Worm (Caenorhabditis elegans) whole organism, L4 larva: ENCODE data around the gene F46B3.14.

Experiments
- ama-1 ChIP-seq: fragments of 150-350 bp; optimal IDR thresholded peaks from 2 replicates; lab custom pipeline; 2014; ENCODE audit warnings: inconsistent platforms, mixed read lengths
- cey-2 ChIP-seq: sonication (generic microtip); optimal IDR thresholded peaks from 3 replicates; lab custom pipeline; 2017; ENCODE audit warnings: missing genetic modification characterization, mild to moderate bottlenecking, missing compliant biosample characterization, antibody characterized with exemption, borderline replicate concordance; ENCODE audit not compliant: insufficient read depth
- fkh-10 ChIP-seq: fragments of 150-350 bp; optimal IDR thresholded peaks from 2 replicates; lab custom pipeline; 2014; ENCODE audit warnings: missing biosample characterization, missing genetic modification reagents, missing genetic modification characterization
- lim-7 ChIP-seq: fragments of 200-800 bp; sonication (Bioruptor generic); IDR thresholded peaks from 2 replicates; pipeline ENCODE4 v1.3.6; 2022; ENCODE audit warnings: missing genetic modification characterization, missing compliant biosample characterization
- lsy-2 ChIP-seq, 2 experiments: fragments of 150-350 bp in 1 of 2; sonication (generic microtip) in 1 of 2; optimal IDR thresholded peaks; 2 replicates each; lab custom pipeline; 2014 to 2017; ENCODE audit warnings: missing biosample characterization in 2 of 2, missing genetic modification characterization in 2 of 2
- nhr-10 ChIP-seq: fragments of 150-350 bp; optimal IDR thresholded peaks from 2 replicates; lab custom pipeline; 2014; ENCODE audit warnings: missing biosample characterization, missing genetic modification characterization
- nhr-111 ChIP-seq: fragments of 200-800 bp; sonication (Bioruptor generic); optimal IDR thresholded peaks from 2 replicates; lab custom pipeline; 2018; ENCODE audit warnings: mild to moderate bottlenecking, missing genetic modification characterization, missing compliant biosample characterization
- nhr-42 ChIP-seq: fragments of 200-800 bp; sonication (Bioruptor generic); IDR thresholded peaks from 2 replicates; pipeline ENCODE4 v1.3.6; 2022; ENCODE audit warnings: missing genetic modification characterization, missing compliant biosample characterization
- sdz-12 ChIP-seq: fragments of 200-800 bp; sonication (Bioruptor generic); optimal IDR thresholded peaks from 2 replicates; lab custom pipeline; 2018; ENCODE audit warnings: mild to moderate bottlenecking, missing genetic modification characterization, missing compliant biosample characterization
- snpc-4 ChIP-seq: fragments of 150-350 bp; optimal IDR thresholded peaks from 2 replicates; lab custom pipeline; 2014; ENCODE audit warnings: missing biosample characterization, missing genetic modification characterization
- tag-97 ChIP-seq: fragments of 200-800 bp; sonication (Bioruptor generic); IDR thresholded peaks from 2 replicates; pipeline ENCODE4 v1.3.6; 2022; ENCODE audit warnings: missing genetic modification characterization, missing compliant biosample characterization

- TF ChIP-seq nhr-42 (GFP tag; lab: Robert Waterston, UW) (no peak), sdz-12 (GFP tag; lab: Kevin White, UChicago) (no peak), tag-97 (no peak), lsy-2 (tag; optimal IDR thresholded peaks at IDR 0.05; lab: Kevin White, UChicago) (no peak), lim-7 (GFP tag; lab: Robert Waterston, UW) (no peak), fkh-10 (no peak), ama-1 (lab: Kevin White, UChicago) (no peak), nhr-111 (GFP tag; lab: Kevin White, UChicago) (no peak), cey-2 (tag; lab: Kevin White, UChicago) (no peak), snpc-4 (no peak), nhr-10 (tag; lab: Kevin White, UChicago) (no peak)
Measured at ce11 chrV:20606617-20607016, 24.5 kb downstream of the F46B3.14 start, which contains the start of gene F46B3.23.
